Fruit fly (Drosophila melanogaster): ENCODE measurements around the gene CG18477.
"Not testable (repeated sequence)": the region's sequence is repeated elsewhere in the genome, so short reads cannot be mapped to it uniquely, and the experiment has no call there.

The CG18477 gene

dm6 chr2L:15660741-15661140, at the start of gene CG18477:
CG18477 (plus strand) TSS chr2L:15661041.
- TF ChIP-seq CG8478 (optimal IDR thresholded peaks at IDR 0.05); usp (GFP tag; optimal IDR thresholded peaks at IDR 0.05); pan (optimal IDR thresholded peaks at IDR 0.05): not testable (repeated sequence)

dm6 chr2L:15611669-15612308, 49.1 kb upstream of the CG18477 start, which contains the start of gene CG15255:
CG15255 (minus strand) TSS chr2L:15611719.
- TF ChIP-seq pan (optimal IDR thresholded peaks at IDR 0.05) (no peak), usp (GFP tag; optimal IDR thresholded peaks at IDR 0.05) (no peak), Dll (optimal IDR thresholded peaks at IDR 0.05) (no peak), CG8478 (optimal IDR thresholded peaks at IDR 0.05) (no peak), psq (optimal IDR thresholded peaks at IDR 0.05) (no peak)

dm6 chr2L:15613285-15613912, 47.4 kb upstream of the CG18477 start, which contains the start of gene Semp1:
Semp1 (minus strand) TSS chr2L:15613335.
- no peak for TF ChIP-seq CG8478 (optimal IDR thresholded peaks at IDR 0.05)
- TF ChIP-seq psq (optimal IDR thresholded peaks at IDR 0.05): no peak
- no peak for TF ChIP-seq usp (GFP tag; optimal IDR thresholded peaks at IDR 0.05)
- no peak for TF ChIP-seq Dll (optimal IDR thresholded peaks at IDR 0.05)
- no peak for TF ChIP-seq EcR (GFP tag; optimal IDR thresholded peaks at IDR 0.05)
- TF ChIP-seq pan (optimal IDR thresholded peaks at IDR 0.05): no peak

dm6 chr2L:15614728-15615127, 46.1 kb upstream of the CG18477 start, which contains the start of gene CG15254:
CG15254 (minus strand) TSS chr2L:15614828.
- TF ChIP-seq usp (GFP tag; optimal IDR thresholded peaks at IDR 0.05): no peak
- TF ChIP-seq Dll (optimal IDR thresholded peaks at IDR 0.05): no peak
- TF ChIP-seq CG8478 (optimal IDR thresholded peaks at IDR 0.05): no peak
- TF ChIP-seq EcR (GFP tag; optimal IDR thresholded peaks at IDR 0.05): no peak
- TF ChIP-seq psq (optimal IDR thresholded peaks at IDR 0.05): no peak
- TF ChIP-seq pan (optimal IDR thresholded peaks at IDR 0.05): no peak

- TF ChIP-seq EcR (GFP tag; optimal IDR thresholded peaks at IDR 0.05) (no peak), pan (optimal IDR thresholded peaks at IDR 0.05) (no peak), psq (optimal IDR thresholded peaks at IDR 0.05) (no peak), usp (GFP tag; optimal IDR thresholded peaks at IDR 0.05) (no peak), Dll (optimal IDR thresholded peaks at IDR 0.05) (no peak), CG8478 (optimal IDR thresholded peaks at IDR 0.05) (no peak)
Observed at dm6 chr2L:15616251-15616650, 44.6 kb upstream of the CG18477 start, which contains the start of gene CG15253. CG15253 (minus strand) TSS chr2L:15616351.

dm6 chr2L:15616697-15617096, 44.1 kb upstream of the CG18477 start, which contains the start of gene CG11865:
CG11865 (plus strand) TSS chr2L:15616997.
- TF ChIP-seq CG8478 (optimal IDR thresholded peaks at IDR 0.05): no peak
- TF ChIP-seq pan (optimal IDR thresholded peaks at IDR 0.05): no peak
- TF ChIP-seq usp (GFP tag; optimal IDR thresholded peaks at IDR 0.05): no peak
- TF ChIP-seq Dll (optimal IDR thresholded peaks at IDR 0.05): no peak
- TF ChIP-seq EcR (GFP tag; optimal IDR thresholded peaks at IDR 0.05): no peak
- TF ChIP-seq psq (optimal IDR thresholded peaks at IDR 0.05): no peak

dm6 chr2L:15623458-15623857, 37.4 kb upstream of the CG18477 start, which contains the start of gene Or35a:
Or35a (minus strand) TSS chr2L:15623558.
- TF ChIP-seq usp (GFP tag; optimal IDR thresholded peaks at IDR 0.05): no peak
- no peak for TF ChIP-seq Dll (optimal IDR thresholded peaks at IDR 0.05)
- TF ChIP-seq psq (optimal IDR thresholded peaks at IDR 0.05): no peak
- TF ChIP-seq CG8478 (optimal IDR thresholded peaks at IDR 0.05): no peak
- no peak for TF ChIP-seq pan (optimal IDR thresholded peaks at IDR 0.05)
- TF ChIP-seq EcR (GFP tag; optimal IDR thresholded peaks at IDR 0.05): no peak

- TF ChIP-seq pan (optimal IDR thresholded peaks at IDR 0.05) (no peak), usp (GFP tag; optimal IDR thresholded peaks at IDR 0.05) (no peak), EcR (GFP tag; optimal IDR thresholded peaks at IDR 0.05) (no peak)
Observed at dm6 chr2L:15628378-15628777, 32.5 kb upstream of the CG18477 start, which contains the start of gene CG7631. CG7631 (plus strand) TSS chr2L:15628678.

dm6 chr2L:15629596-15630168, 31.2 kb upstream of the CG18477 start, which contains the start of gene CG18480:
CG18480 (plus strand) TSS chr2L:15630002.
- TF ChIP-seq psq (optimal IDR thresholded peaks at IDR 0.05) (no peak), usp (GFP tag; optimal IDR thresholded peaks at IDR 0.05) (no peak), Dll (optimal IDR thresholded peaks at IDR 0.05) (no peak)

dm6 chr2L:15641668-15642067, 19.2 kb upstream of the CG18477 start:
- TF ChIP-seq CG8478 (optimal IDR thresholded peaks at IDR 0.05) (no peak), psq (optimal IDR thresholded peaks at IDR 0.05) (no peak), pan (optimal IDR thresholded peaks at IDR 0.05) (no peak), Dll (optimal IDR thresholded peaks at IDR 0.05) (no peak), EcR (GFP tag; optimal IDR thresholded peaks at IDR 0.05) (no peak), usp (GFP tag; optimal IDR thresholded peaks at IDR 0.05) (no peak)

dm6 chr2L:15643791-15644190, 17.1 kb upstream of the CG18477 start:
- no peak for TF ChIP-seq EcR (GFP tag; optimal IDR thresholded peaks at IDR 0.05)
- TF ChIP-seq Dll (optimal IDR thresholded peaks at IDR 0.05): no peak
- no peak for TF ChIP-seq CG8478 (optimal IDR thresholded peaks at IDR 0.05)
- TF ChIP-seq usp (GFP tag; optimal IDR thresholded peaks at IDR 0.05): no peak
- TF ChIP-seq psq (optimal IDR thresholded peaks at IDR 0.05): no peak
- TF ChIP-seq pan (optimal IDR thresholded peaks at IDR 0.05): no peak

- not testable (repeated sequence) for TF ChIP-seq pan, CG8478, Dll (optimal IDR thresholded peaks at IDR 0.05)
Observed at dm6 chr2L:15659374-15659773, 1.5 kb upstream of the CG18477 start, which contains the start of gene CG44141. CG44141 (minus strand) TSS chr2L:15659474.

Data from whole organism.